Worm (Caenorhabditis elegans) whole organism, L1 larva: ENCODE measurements around the gene nhr-91.

Source experiments
- C04F5.9 ChIP-seq: sonication (generic microtip); optimal IDR thresholded peaks from 2 replicates; lab custom pipeline; 2016; ENCODE audit warnings: missing genetic modification characterization, missing compliant biosample characterization
- C16A3.4 ChIP-seq: fragments of 150-350 bp; optimal IDR thresholded peaks from 2 replicates; lab custom pipeline; 2014; ENCODE audit warnings: missing biosample characterization, missing genetic modification characterization
- C34B4.2 ChIP-seq: sonication (generic microtip); optimal IDR thresholded peaks from 2 replicates; lab custom pipeline; 2017; ENCODE audit warnings: mild to moderate bottlenecking, missing genetic modification characterization, missing compliant biosample characterization
- Y116A8C.19 ChIP-seq: sonication (generic microtip); optimal IDR thresholded peaks from 2 replicates; lab custom pipeline; 2016; ENCODE audit warnings: missing compliant biosample characterization, missing genetic modification characterization, borderline replicate concordance
- alr-1 ChIP-seq: fragments of 200-800 bp; sonication (Bioruptor generic); optimal IDR thresholded peaks from 2 replicates; lab custom pipeline; 2018; ENCODE audit warnings: borderline replicate concordance, mild to moderate bottlenecking, missing genetic modification characterization, missing compliant biosample characterization
- ceh-63 ChIP-seq: fragments of 200-800 bp; sonication (Bioruptor generic); optimal IDR thresholded peaks from 2 replicates; lab custom pipeline; 2018; ENCODE audit warnings: mild to moderate bottlenecking, missing genetic modification characterization, missing compliant biosample characterization
- ceh-82 ChIP-seq, 3 experiments: fragments of 150-350 bp in 1 of 3; sonication (generic microtip) in 2 of 3; optimal IDR thresholded peaks; 2 replicates each; lab custom pipeline; 2014 to 2017; ENCODE audit warnings: missing biosample characterization in 3 of 3, missing genetic modification characterization in 3 of 3
- ceh-88 ChIP-seq: fragments of 200-800 bp; sonication (Bioruptor generic); IDR thresholded peaks from 2 replicates; pipeline ENCODE4 v1.3.6; 2022; ENCODE audit warnings: missing genetic modification characterization, missing compliant biosample characterization
- dsc-1 ChIP-seq: sonication (generic microtip); optimal IDR thresholded peaks from 2 replicates; lab custom pipeline; 2016; ENCODE audit warnings: mild to moderate bottlenecking, missing genetic modification characterization, missing compliant biosample characterization
- efl-3 ChIP-seq: fragments of 200-800 bp; sonication (Bioruptor generic); optimal IDR thresholded peaks from 2 replicates; lab custom pipeline; 2018; ENCODE audit warnings: mild to moderate bottlenecking, missing genetic modification characterization, missing compliant biosample characterization
- egl-13 ChIP-seq: sonication (generic microtip); optimal IDR thresholded peaks from 2 replicates; lab custom pipeline; 2016; ENCODE audit warnings: missing genotype, missing genetic modification reagents, missing genetic modification characterization, missing compliant biosample characterization
- egl-27 ChIP-seq, 2 experiments: fragments of 150-350 bp in 1 of 2; sonication (generic microtip); optimal IDR thresholded peaks; 3 replicates each; lab custom pipeline; 2017 to 2018; ENCODE audit warnings: missing biosample characterization in 2 of 2, missing genetic modification characterization in 2 of 2, missing genetic modification reagents in 2 of 2
- ets-5 ChIP-seq: fragments of 200-800 bp; sonication (Bioruptor generic); IDR thresholded peaks from 2 replicates; pipeline ENCODE4 v1.3.6; 2022; ENCODE audit warnings: missing genetic modification characterization, missing compliant biosample characterization
- fkh-4 ChIP-seq: sonication (generic microtip); optimal IDR thresholded peaks from 2 replicates; lab custom pipeline; 2016; ENCODE audit warnings: missing compliant biosample characterization, missing genetic modification characterization, borderline replicate concordance
- fkh-8 ChIP-seq: sonication (generic microtip); optimal IDR thresholded peaks from 2 replicates; lab custom pipeline; 2016; ENCODE audit warnings: mild to moderate bottlenecking, missing genetic modification characterization, missing compliant biosample characterization
- grh-1 ChIP-seq: fragments of 200-800 bp; sonication (Bioruptor generic); IDR thresholded peaks from 2 replicates; pipeline ENCODE4 v1.3.6; 2022; ENCODE audit warnings: missing genetic modification reagents, missing genetic modification characterization, missing compliant biosample characterization
- hlh-4 ChIP-seq: sonication (generic microtip); optimal IDR thresholded peaks from 2 replicates; lab custom pipeline; 2016; ENCODE audit warnings: mild to moderate bottlenecking, missing genetic modification characterization, missing compliant biosample characterization
- hpl-2 ChIP-seq: fragments of 150-350 bp; optimal IDR thresholded peaks from 2 replicates; lab custom pipeline; 2014; ENCODE audit warnings: missing biosample characterization, missing genetic modification reagents, missing genetic modification characterization
- irx-1 ChIP-seq: sonication (generic microtip); optimal IDR thresholded peaks from 2 replicates; lab custom pipeline; 2016; ENCODE audit warnings: missing genetic modification characterization, missing compliant biosample characterization
- isw-1 ChIP-seq: fragments of 200-800 bp; sonication (Bioruptor generic); IDR thresholded peaks from 2 replicates; pipeline ENCODE4 v1.3.6; 2022; ENCODE audit warnings: missing genetic modification characterization, missing compliant biosample characterization
- jun-1 ChIP-seq: fragments of 150-350 bp; optimal IDR thresholded peaks from 2 replicates; lab custom pipeline; 2014; ENCODE audit warnings: missing biosample characterization, missing genetic modification reagents, missing genetic modification characterization
- lin-14 ChIP-seq: fragments of 200-800 bp; sonication (Bioruptor generic); optimal IDR thresholded peaks from 2 replicates; lab custom pipeline; 2018; ENCODE audit warnings: mild to moderate bottlenecking, missing genetic modification characterization, moderate library complexity, missing compliant biosample characterization
- lin-15B ChIP-seq: fragments of 150-350 bp; sonication (generic microtip); optimal IDR thresholded peaks from 3 replicates; lab custom pipeline; 2014; ENCODE audit warnings: missing biosample characterization, missing genetic modification characterization
- lin-39 ChIP-seq: fragments of 150-350 bp; optimal IDR thresholded peaks from 2 replicates; lab custom pipeline; 2014; ENCODE audit warnings: missing biosample characterization, missing genetic modification reagents, missing genetic modification characterization
- lir-3 ChIP-seq: sonication (generic microtip); optimal IDR thresholded peaks from 2 replicates; lab custom pipeline; 2016; ENCODE audit warnings: mild to moderate bottlenecking, missing genetic modification characterization, moderate library complexity, missing compliant biosample characterization; ENCODE audit not compliant: poor library complexity
- lsy-2 ChIP-seq, 2 experiments: fragments of 150-350 bp; optimal IDR thresholded peaks; 2 replicates each; lab custom pipeline; 2014; ENCODE audit warnings: missing biosample characterization in 2 of 2, missing genetic modification characterization in 2 of 2
- mab-9 ChIP-seq: fragments of 200-800 bp; sonication (Bioruptor generic); IDR thresholded peaks from 2 replicates; pipeline ENCODE4 v1.3.6; 2022; ENCODE audit warnings: missing genetic modification reagents, missing genetic modification characterization, missing compliant biosample characterization
- nhr-11 ChIP-seq: fragments of 150-350 bp; optimal IDR thresholded peaks from 2 replicates; lab custom pipeline; 2014; ENCODE audit warnings: missing biosample characterization, missing genetic modification characterization
- nhr-12 ChIP-seq: sonication (generic microtip); optimal IDR thresholded peaks from 2 replicates; lab custom pipeline; 2017; ENCODE audit warnings: missing biosample characterization, missing genetic modification characterization
- nhr-20 ChIP-seq: sonication (generic microtip); optimal IDR thresholded peaks from 2 replicates; lab custom pipeline; 2016; ENCODE audit warnings: mild to moderate bottlenecking, missing genetic modification characterization, missing compliant biosample characterization
- nhr-237 ChIP-seq: fragments of 150-350 bp; optimal IDR thresholded peaks from 2 replicates; lab custom pipeline; 2014; ENCODE audit warnings: missing biosample characterization, missing genetic modification characterization
- nhr-28 ChIP-seq: fragments of 150-350 bp; optimal IDR thresholded peaks from 2 replicates; lab custom pipeline; 2014; ENCODE audit warnings: missing biosample characterization, missing genetic modification characterization
- nhr-71 ChIP-seq: sonication (generic microtip); optimal IDR thresholded peaks from 2 replicates; lab custom pipeline; 2016; ENCODE audit warnings: mild to moderate bottlenecking, missing genetic modification characterization, moderate library complexity, missing compliant biosample characterization
- nhr-77 ChIP-seq: fragments of 150-350 bp; optimal IDR thresholded peaks from 2 replicates; lab custom pipeline; 2014; ENCODE audit warnings: missing biosample characterization, missing genetic modification characterization
- nhr-85 ChIP-seq: sonication (generic microtip); peaks from one replicate; lab custom pipeline; 2016; ENCODE audit warnings: missing genetic modification characterization, inconsistent platforms, missing compliant biosample characterization
- pag-3 ChIP-seq: sonication (generic microtip); optimal IDR thresholded peaks from 2 replicates; lab custom pipeline; 2017; ENCODE audit warnings: missing genetic modification characterization, mild to moderate bottlenecking, missing compliant biosample characterization, antibody characterized with exemption, borderline replicate concordance; ENCODE audit not compliant: insufficient read depth
- pax-3 ChIP-seq: fragments of 200-800 bp; sonication (Bioruptor generic); optimal IDR thresholded peaks from 2 replicates; lab custom pipeline; 2018; ENCODE audit warnings: mild to moderate bottlenecking, missing genetic modification characterization, moderate library complexity, missing compliant biosample characterization
- pqm-1 ChIP-seq: sonication (generic microtip); optimal IDR thresholded peaks from 3 replicates; lab custom pipeline; 2017; ENCODE audit warnings: missing biosample characterization, missing genetic modification characterization
- rnt-1 ChIP-seq: sonication (generic microtip); optimal IDR thresholded peaks from 2 replicates; lab custom pipeline; 2016; ENCODE audit warnings: mild to moderate bottlenecking, missing genetic modification characterization, moderate library complexity, missing compliant biosample characterization
- snu-23 ChIP-seq: sonication (generic microtip); optimal IDR thresholded peaks from 2 replicates; lab custom pipeline; 2016; ENCODE audit warnings: missing genetic modification characterization, missing compliant biosample characterization
- sptf-1 ChIP-seq: fragments of 150-350 bp; optimal IDR thresholded peaks from 2 replicates; lab custom pipeline; 2014; ENCODE audit warnings: missing biosample characterization, missing genetic modification characterization
- sup-37 ChIP-seq: fragments of 200-800 bp; sonication (Bioruptor generic); optimal IDR thresholded peaks from 2 replicates; lab custom pipeline; 2018; ENCODE audit warnings: mild to moderate bottlenecking, missing genetic modification characterization, missing compliant biosample characterization
- tbx-2 ChIP-seq: sonication (generic microtip); optimal IDR thresholded peaks from 2 replicates; lab custom pipeline; 2016; ENCODE audit warnings: missing genetic modification characterization, missing compliant biosample characterization
- tlp-1 ChIP-seq: fragments of 150-350 bp; optimal IDR thresholded peaks from 2 replicates; lab custom pipeline; 2014; ENCODE audit warnings: missing biosample characterization, missing genetic modification characterization
- unc-130 ChIP-seq: fragments of 150-350 bp; optimal IDR thresholded peaks from 2 replicates; lab custom pipeline; 2017; ENCODE audit warnings: missing biosample characterization, missing genetic modification characterization, inconsistent platforms
- unc-30 ChIP-seq: sonication (generic microtip); optimal IDR thresholded peaks from 2 replicates; lab custom pipeline; 2017; ENCODE audit warnings: missing biosample characterization, missing genetic modification characterization
- unc-86 ChIP-seq: sonication (generic microtip); optimal IDR thresholded peaks from 2 replicates; lab custom pipeline; 2016; ENCODE audit warnings: missing genetic modification characterization, missing compliant biosample characterization
- vab-15 ChIP-seq: sonication (generic microtip); optimal IDR thresholded peaks from 2 replicates; lab custom pipeline; 2017; ENCODE audit warnings: missing genotype, mild to moderate bottlenecking, missing genetic modification characterization, missing compliant biosample characterization
- zip-4 ChIP-seq: fragments of 200-800 bp; sonication (Bioruptor generic); optimal IDR thresholded peaks from 2 replicates; lab custom pipeline; 2018; ENCODE audit warnings: mild to moderate bottlenecking, missing genetic modification characterization, moderate library complexity, missing compliant biosample characterization
- ztf-11 ChIP-seq, 2 experiments: sonication (generic microtip); optimal IDR thresholded peaks; 2 replicates each; lab custom pipeline; 2016 to 2017; ENCODE audit warnings: missing genetic modification characterization in 2 of 2, missing biosample characterization in 1 of 2, missing compliant biosample characterization in 1 of 2
- ztf-4 ChIP-seq: fragments of 150-350 bp; optimal IDR thresholded peaks from 2 replicates; lab custom pipeline; 2014; ENCODE audit warnings: missing biosample characterization, missing genetic modification characterization

Gene nhr-91

DNA sequence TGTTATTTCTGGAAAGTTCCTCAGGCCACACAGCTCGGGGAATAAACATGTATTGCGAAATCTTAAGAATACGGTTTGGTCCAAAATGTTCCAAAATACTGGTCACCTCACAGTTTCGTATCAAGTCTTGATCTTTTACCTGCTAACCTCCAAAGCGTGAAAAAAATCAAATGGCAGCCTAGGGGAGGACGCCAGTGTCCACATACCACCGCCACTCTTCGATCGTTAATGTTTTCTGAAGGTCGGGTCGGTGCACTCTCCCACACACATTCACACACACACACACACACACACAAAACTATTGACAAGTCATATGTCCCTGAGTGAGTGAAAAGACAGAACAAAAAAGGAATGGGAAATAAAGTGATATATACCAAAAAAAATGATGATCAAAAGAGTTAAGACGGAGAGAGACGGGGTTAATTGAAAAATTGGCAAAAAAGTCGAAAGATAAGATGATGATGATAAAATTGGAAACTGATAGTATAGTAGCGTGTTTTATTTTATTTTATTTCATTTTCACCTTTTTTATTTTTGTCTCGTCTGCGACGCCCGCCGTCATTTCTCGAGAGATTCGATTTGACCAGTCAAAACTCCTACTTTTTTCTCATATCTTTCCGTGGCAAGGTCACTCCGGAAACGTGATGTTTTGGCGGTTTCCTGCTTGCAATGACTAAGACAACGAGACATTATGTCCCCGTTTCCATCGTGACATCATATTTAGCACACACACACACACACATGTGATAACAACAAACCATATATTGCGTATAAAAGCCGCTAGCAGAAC is 30.8 kb downstream of the nhr-91 start, which contains the start of gene Y15E3A.5 (continued):
- TF ChIP-seq pag-3 (peak; percentile 69), nhr-11 (tag; lab: Kevin White, UChicago) (no peak), alr-1 (tag; lab: Kevin White, UChicago) (no peak), nhr-20 (peak; percentile 81), nhr-237 (tag; lab: Kevin White, UChicago) (no peak), hpl-2 (GFP tag; lab: Kevin White, UChicago) (no peak), ceh-82 (tag; optimal IDR thresholded peaks at IDR 0.05; lab: Kevin White, UChicago) (peak in 1 of 3 experiments; percentile 23), C16A3.4 (tag; lab: Kevin White, UChicago) (peak; percentile 64), zip-4 (GFP tag; lab: Kevin White, UChicago) (peak; percentile 47), mab-9 (GFP tag; lab: Robert Waterston, UW) (no peak), efl-3 (GFP tag; lab: Kevin White, UChicago) (no peak), ztf-4 (tag; lab: Kevin White, UChicago) (no peak), lin-39 (tag; lab: Kevin White, UChicago) (no peak), irx-1 (no peak), tlp-1 (no peak), Y116A8C.19 (no peak), hlh-4 (tag; lab: Kevin White, UChicago) (no peak), nhr-28 (tag; lab: Kevin White, UChicago) (no peak), dsc-1 (no peak), isw-1 (GFP tag; lab: Robert Waterston, UW) (no peak), pqm-1 (tag; lab: Kevin White, UChicago) (no peak), ceh-63 (GFP tag; lab: Kevin White, UChicago) (no peak), C34B4.2 (tag; lab: Kevin White, UChicago) (no peak), jun-1 (peak; percentile 16), sup-37 (GFP tag; lab: Kevin White, UChicago) (no peak), snu-23 (GFP tag; lab: Kevin White, UChicago) (peak; percentile 77), lin-14 (GFP tag; lab: Kevin White, UChicago) (peak; percentile 90), nhr-77 (tag; lab: Kevin White, UChicago) (no peak), egl-13 (no peak), nhr-85 (tag; lab: Kevin White, UChicago) (peak; percentile 98), unc-86 (tag; lab: Kevin White, UChicago) (no peak), lir-3 (tag; lab: Kevin White, UChicago) (no peak), sptf-1 (tag; lab: Kevin White, UChicago) (no peak), nhr-12 (no peak), unc-30 (tag; lab: Kevin White, UChicago) (no peak), fkh-8 (tag; lab: Kevin White, UChicago) (no peak), pax-3 (no peak), fkh-4 (tag; lab: Kevin White, UChicago) (no peak), ceh-88 (GFP tag; lab: Robert Waterston, UW) (no peak), rnt-1 (tag; lab: Kevin White, UChicago) (peak; percentile 48), ets-5 (GFP tag; lab: Robert Waterston, UW) (no peak), lsy-2 (tag; optimal IDR thresholded peaks at IDR 0.05; lab: Kevin White, UChicago) (peak; percentile 16 to 77), ztf-11 (tag; optimal IDR thresholded peaks at IDR 0.05; lab: Kevin White, UChicago) (no peak), nhr-71 (tag; lab: Kevin White, UChicago) (peak; percentile 79), grh-1 (GFP tag; lab: Robert Waterston, UW) (peak; percentile 63; the same call in 1 of the 2 replicates), egl-27 (tag; optimal IDR thresholded peaks at IDR 0.05; lab: Kevin White, UChicago) (peak in 1 of 2 experiments; percentile 18), unc-130 (tag; lab: Kevin White, UChicago) (peak; percentile 51), tbx-2 (tag; lab: Kevin White, UChicago) (peak; percentile 50), lin-15B (tag; lab: Kevin White, UChicago) (no peak), vab-15 (tag; lab: Kevin White, UChicago) (no peak), C04F5.9 (tag; lab: Kevin White, UChicago) (no peak)
